Fruit fly (Drosophila melanogaster): ENCODE results near the gene Paris.

dm6 chr2L:4456539-4456994 lies 6.8 kb upstream of the Paris start, which contains the start of gene Gs1l:
- no peak for TF ChIP-seq ttk (optimal IDR thresholded peaks at IDR 0.05)
- TF ChIP-seq psq (optimal IDR thresholded peaks at IDR 0.05), result no peak
- no peak for TF ChIP-seq insv (optimal IDR thresholded peaks at IDR 0.05)
- TF ChIP-seq h (optimal IDR thresholded peaks at IDR 0.05), result no peak
